Worm (Caenorhabditis elegans): Measurements from ENCODE around the gene T25E12.14.

T25E12.14 gene

DNA sequence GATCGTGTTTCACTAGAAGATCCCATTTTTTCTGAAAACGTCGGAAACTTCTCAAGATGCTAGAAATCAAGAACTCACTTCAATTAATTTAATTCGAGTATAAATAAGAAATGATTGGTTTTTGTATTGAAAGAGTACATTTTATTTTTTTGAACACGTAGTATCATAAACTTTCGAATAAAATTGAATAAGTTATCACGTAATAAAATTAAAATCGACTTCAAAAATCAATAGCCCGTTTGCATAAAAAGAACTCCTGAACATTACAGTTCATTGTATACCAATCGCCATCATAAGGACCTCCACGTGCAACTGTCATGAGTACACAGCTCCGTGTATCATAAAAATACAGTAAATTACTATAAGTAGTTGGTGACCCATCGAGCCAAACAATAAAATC lies 6.7 kb downstream of the T25E12.14 start, which contains the start of gene T25E12.16:
TSS of gene T25E12.16 (minus strand) at position 101 of the 400 bp plus-strand sequence.
- TF ChIP-seq R02D3.7 (tag; optimal IDR thresholded peaks at IDR 0.05) (no peak), fkh-10 (GFP tag; optimal IDR thresholded peaks at IDR 0.05) (no peak), eor-1 (tag; optimal IDR thresholded peaks at IDR 0.05) (no peak), zag-1 (tag; optimal IDR thresholded peaks at IDR 0.05) (no peak), ceh-82 (tag; optimal IDR thresholded peaks at IDR 0.05) (no peak), fkh-2 (tag; optimal IDR thresholded peaks at IDR 0.05) (no peak), nhr-43 (tag; optimal IDR thresholded peaks at IDR 0.05; ENCODE audit: poor library complexity, severe bottlenecking) (no peak), ceh-9 (tag; optimal IDR thresholded peaks at IDR 0.05) (no peak), nhr-237 (tag; optimal IDR thresholded peaks at IDR 0.05) (no peak), hmg-11 (tag; optimal IDR thresholded peaks at IDR 0.05) (no peak)

DNA sequence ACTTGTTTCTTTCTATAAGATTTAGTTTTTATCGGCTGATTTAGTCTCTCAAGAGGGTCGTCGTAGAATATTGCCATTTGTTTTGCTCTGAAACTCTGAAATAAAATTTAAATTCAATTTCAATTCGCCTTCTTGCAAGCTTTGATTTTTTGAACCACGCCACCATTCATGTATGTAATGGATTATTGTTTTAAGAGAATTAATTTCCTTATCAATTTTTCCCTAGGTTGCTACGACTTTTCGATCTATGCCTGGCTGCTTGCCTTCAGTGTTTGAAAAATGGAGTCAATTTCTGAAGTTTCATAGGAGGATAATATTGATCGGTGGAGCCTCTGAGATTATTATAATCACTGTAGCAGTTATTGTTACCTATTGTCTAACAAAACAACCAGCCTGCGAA lies 8.5 kb downstream of the T25E12.14 start, which contains the start of the genes clec-38 and clec-34:
TSS of gene clec-38 (minus strand) at position 101 of the 400 bp plus-strand sequence.
TSS of gene clec-34 (plus strand) at position 248 of the 400 bp plus-strand sequence.
- TF ChIP-seq ama-1 (optimal IDR thresholded peaks at IDR 0.05), result no peak

DNA sequence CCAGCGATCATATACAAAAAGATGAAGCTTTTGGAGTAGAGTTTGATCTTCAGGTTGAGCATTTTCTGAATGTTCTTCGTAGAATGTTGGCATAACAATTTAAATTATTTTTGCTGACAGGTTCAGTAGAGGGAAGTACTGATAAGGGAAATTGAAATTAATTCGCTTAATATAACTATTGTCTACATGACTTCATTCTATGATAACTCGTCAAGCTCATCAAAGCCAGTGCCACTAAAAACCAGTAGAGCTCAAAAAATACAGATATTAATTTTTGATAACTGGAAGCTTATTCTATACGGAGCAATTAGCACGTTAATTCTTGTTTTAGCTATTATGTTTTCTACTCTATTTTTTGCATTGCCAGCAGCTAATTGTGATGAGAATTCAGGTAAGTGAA lies 12.1 kb downstream of the T25E12.14 start, which contains the start of the genes clec-29 and clec-39:
TSS of gene clec-29 (minus strand) at position 101 of the 400 bp plus-strand sequence.
TSS of gene clec-39 (plus strand) at position 169 of the 400 bp plus-strand sequence.
- TF ChIP-seq aly-2 (tag; optimal IDR thresholded peaks at IDR 0.05) (no peak), lin-39 (tag; optimal IDR thresholded peaks at IDR 0.05) (no peak), nhr-12 (tag; optimal IDR thresholded peaks at IDR 0.05) (no peak), mdl-1 (tag; optimal IDR thresholded peaks at IDR 0.05) (no peak), daf-12 (tag; optimal IDR thresholded peaks at IDR 0.05) (no peak), egl-5 (tag; optimal IDR thresholded peaks at IDR 0.05) (no peak)

DNA sequence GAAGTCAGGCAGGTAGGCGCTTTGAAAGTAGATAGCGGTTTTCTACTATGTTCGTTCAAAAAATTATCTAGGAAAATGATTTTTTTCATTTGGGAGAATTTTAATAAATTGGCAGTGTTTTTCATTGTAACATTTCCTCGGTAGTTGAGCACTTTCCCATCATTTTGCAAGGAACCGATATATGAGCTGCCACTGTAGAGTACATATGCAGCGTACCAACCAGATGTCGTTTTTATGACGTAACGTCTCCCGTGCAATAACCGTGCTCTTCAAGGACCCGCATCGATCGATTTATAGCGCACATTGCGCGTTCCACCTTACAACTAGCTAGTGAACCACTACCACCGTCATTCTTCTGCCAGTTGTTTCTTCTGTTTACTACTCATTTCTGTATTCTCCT lies 15.1 kb downstream of the T25E12.14 start, which contains the start of gene T25E12.6:
TSS of gene T25E12.6 (plus strand) at position 301 of the 400 bp plus-strand sequence.
- TF ChIP-seq egl-5 (tag; optimal IDR thresholded peaks at IDR 0.05) (no peak), ceh-82 (tag; optimal IDR thresholded peaks at IDR 0.05) (no peak), unc-39 (tag; optimal IDR thresholded peaks at IDR 0.05) (no peak), nhr-12 (tag; optimal IDR thresholded peaks at IDR 0.05) (no peak), mdl-1 (tag; optimal IDR thresholded peaks at IDR 0.05) (no peak), skn-1 (tag; optimal IDR thresholded peaks at IDR 0.05) (no peak), hmg-11 (tag; optimal IDR thresholded peaks at IDR 0.05) (no peak), jun-1 (tag; optimal IDR thresholded peaks at IDR 0.05) (no peak), ama-1 (optimal IDR thresholded peaks at IDR 0.05) (no peak), ZK546.5 (tag; optimal IDR thresholded peaks at IDR 0.05) (no peak), nhr-11 (tag; optimal IDR thresholded peaks at IDR 0.05) (no peak), nhr-25 (tag; optimal IDR thresholded peaks at IDR 0.05) (no peak), unc-62 (GFP tag; optimal IDR thresholded peaks at IDR 0.05) (no peak), nfya-1 (tag; optimal IDR thresholded peaks at IDR 0.05; ENCODE audit: insufficient read depth) (no peak), lsy-12 (tag; optimal IDR thresholded peaks at IDR 0.05) (no peak), nhr-77 (tag; optimal IDR thresholded peaks at IDR 0.05) (no peak), elt-3 (tag; optimal IDR thresholded peaks at IDR 0.05) (no peak), fkh-10 (GFP tag; optimal IDR thresholded peaks at IDR 0.05) (no peak), tbx-2 (tag; optimal IDR thresholded peaks at IDR 0.05) (no peak)

DNA sequence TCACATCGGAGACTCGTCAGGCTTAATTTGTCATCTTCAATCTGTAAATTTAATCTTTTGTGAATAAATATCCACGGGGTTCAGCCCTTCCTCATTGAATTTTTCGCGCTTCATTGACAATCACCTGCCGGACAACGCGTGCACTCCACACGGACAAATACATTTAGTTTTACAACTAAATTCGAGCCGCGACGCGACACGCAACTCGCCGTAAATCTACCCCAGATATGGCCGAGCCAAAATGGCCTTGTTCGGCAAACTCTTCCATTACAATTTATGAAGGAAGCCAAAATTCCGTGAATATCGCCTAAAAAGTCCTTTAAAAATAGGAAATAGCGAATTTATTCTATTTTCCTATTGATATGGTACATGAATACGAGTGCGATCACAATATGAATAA lies 17.8 kb downstream of the T25E12.14 start:
- no peak for TF ChIP-seq jun-1 (tag; optimal IDR thresholded peaks at IDR 0.05)

DNA sequence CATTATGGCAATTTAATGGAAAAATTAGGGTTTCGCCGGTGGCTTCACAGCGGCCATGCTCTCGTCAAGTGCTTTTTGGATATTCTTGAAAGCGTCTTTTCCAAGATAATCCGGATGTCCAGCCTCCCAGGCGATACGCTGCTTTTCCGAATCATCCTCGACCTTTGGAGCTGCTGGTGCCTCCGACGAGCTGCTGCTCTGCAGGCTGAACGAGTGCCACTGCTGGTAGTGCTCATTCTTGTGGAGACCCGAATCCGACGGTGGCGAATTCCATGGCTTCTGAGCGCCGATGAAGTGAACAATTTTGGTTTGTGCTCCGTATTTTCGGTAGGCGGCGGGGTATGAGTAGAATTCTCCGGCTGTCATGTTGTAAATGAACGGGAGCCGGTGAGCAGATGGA lies 18.2 kb downstream of the T25E12.14 start:
- TF ChIP-seq nhr-237 (tag; optimal IDR thresholded peaks at IDR 0.05) (no peak), unc-39 (tag; optimal IDR thresholded peaks at IDR 0.05) (no peak), pqm-1 (tag; optimal IDR thresholded peaks at IDR 0.05) (no peak), elt-3 (tag; optimal IDR thresholded peaks at IDR 0.05) (no peak), ztf-11 (tag; optimal IDR thresholded peaks at IDR 0.05) (no peak), ceh-82 (tag; optimal IDR thresholded peaks at IDR 0.05) (no peak), egl-27 (tag; optimal IDR thresholded peaks at IDR 0.05) (no peak)
